Fruit fly (Drosophila melanogaster): ENCODE measurements around the gene Ddc.

DNA sequence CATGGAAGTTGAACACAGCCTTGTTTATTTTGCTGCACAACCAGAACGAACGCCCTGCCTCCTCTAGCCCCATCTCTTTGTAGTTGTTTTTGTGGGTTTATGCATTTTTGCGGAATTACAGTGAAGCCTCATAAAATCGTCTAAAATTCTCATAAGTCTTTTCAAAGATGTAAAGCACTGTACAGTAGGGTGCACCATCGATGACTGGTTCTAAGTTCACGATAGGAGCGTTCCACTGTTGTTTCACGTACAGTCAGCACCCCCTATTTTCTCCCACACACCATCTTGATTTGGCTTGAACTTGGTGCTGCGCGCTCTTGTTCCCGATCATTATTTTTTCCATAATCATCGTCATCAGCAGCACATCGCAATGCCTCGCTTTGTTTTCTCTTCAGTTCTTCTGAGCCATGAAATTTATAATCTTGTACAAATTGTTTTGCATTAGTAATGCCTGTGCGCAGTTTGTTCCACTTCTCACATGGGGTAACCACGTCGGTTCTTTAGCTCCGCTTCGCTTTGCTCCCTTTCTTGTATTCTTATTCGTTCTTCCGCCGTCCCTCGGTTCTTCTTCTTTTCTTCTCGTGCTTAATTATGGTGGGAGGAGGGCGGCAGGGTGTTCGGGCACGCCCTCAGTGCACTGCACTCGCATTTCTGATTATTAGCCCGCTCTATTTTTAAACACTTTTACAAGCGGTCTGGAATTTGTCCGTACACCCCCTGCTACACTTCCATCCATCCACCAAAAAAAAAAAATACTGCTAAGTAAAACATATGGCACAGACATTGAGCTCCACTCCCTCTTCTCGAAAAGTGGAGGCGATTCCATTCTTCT is 43.3 kb upstream of the Ddc start:
- TF ChIP-seq fd96Ca (GFP tag; IDR thresholded peaks at IDR 0.05) (peak; percentile 28; the same call in 1 of the 3 replicates), CG15710 (tag; optimal IDR thresholded peaks at IDR 0.05) (no peak), CG8159 (tag; optimal IDR thresholded peaks at IDR 0.05) (peak; percentile 28), Ets98B (GFP tag; IDR thresholded peaks at IDR 0.05) (peak; percentile 30), CG9948 (tag; optimal IDR thresholded peaks at IDR 0.05) (peak; percentile 19), Pif1A (GFP tag; optimal IDR thresholded peaks at IDR 0.05) (no peak), CG34367 (tag; optimal IDR thresholded peaks at IDR 0.05) (no peak), CG12605 (GFP tag; IDR thresholded peaks at IDR 0.05) (no peak), EcR (GFP tag; optimal IDR thresholded peaks at IDR 0.05) (peak; percentile 82), gl (tag; optimal IDR thresholded peaks at IDR 0.05) (no peak), CG8301 (tag; optimal IDR thresholded peaks at IDR 0.05) (peak; percentile 2), CG4496 (GFP tag; IDR thresholded peaks at IDR 0.05) (peak; percentile 53)
